Worm (Caenorhabditis elegans) whole organism, L1 larva: ENCODE measurements around the gene irld-38.

Experiments
- C04F5.9 ChIP-seq: sonication (generic microtip); optimal IDR thresholded peaks from 2 replicates; lab custom pipeline; 2016; ENCODE audit warnings: missing genetic modification characterization, missing compliant biosample characterization
- C16A3.4 ChIP-seq: fragments of 150-350 bp; optimal IDR thresholded peaks from 2 replicates; lab custom pipeline; 2014; ENCODE audit warnings: missing biosample characterization, missing genetic modification characterization
- F16B12.6 ChIP-seq: fragments of 150-350 bp; optimal IDR thresholded peaks from 2 replicates; lab custom pipeline; 2014; ENCODE audit warnings: missing biosample characterization, missing genetic modification characterization
- aha-1 ChIP-seq: fragments of 150-350 bp; optimal IDR thresholded peaks from 2 replicates; lab custom pipeline; 2014; ENCODE audit warnings: missing biosample characterization, missing genetic modification characterization
- aly-2 ChIP-seq: fragments of 150-350 bp; optimal IDR thresholded peaks from 2 replicates; lab custom pipeline; 2014; ENCODE audit warnings: missing biosample characterization, missing genetic modification characterization
- blmp-1 ChIP-seq: fragments of 150-350 bp; optimal IDR thresholded peaks from 2 replicates; lab custom pipeline; 2014; ENCODE audit warnings: missing biosample characterization, missing genetic modification characterization
- ceh-88 ChIP-seq: fragments of 200-800 bp; sonication (Bioruptor generic); IDR thresholded peaks from 2 replicates; pipeline ENCODE4 v1.3.6; 2022; ENCODE audit warnings: missing genetic modification characterization, missing compliant biosample characterization
- ceh-90 ChIP-seq: sonication (generic microtip); optimal IDR thresholded peaks from 2 replicates; lab custom pipeline; 2016; ENCODE audit warnings: missing genetic modification characterization, missing compliant biosample characterization
- ces-1 ChIP-seq: fragments of 150-350 bp; optimal IDR thresholded peaks from 2 replicates; lab custom pipeline; 2014; ENCODE audit warnings: missing biosample characterization, missing genetic modification reagents, missing genetic modification characterization
- dsc-1 ChIP-seq: sonication (generic microtip); optimal IDR thresholded peaks from 2 replicates; lab custom pipeline; 2016; ENCODE audit warnings: mild to moderate bottlenecking, missing genetic modification characterization, missing compliant biosample characterization
- efl-1 ChIP-seq, 4 experiments: fragments of 150-350 bp; optimal IDR thresholded peaks in 3 of 4; peaks in 1 of 4; 1 replicate in 1 of 4; 2 replicates in 3 of 4; lab custom pipeline; 2014; ENCODE audit warnings: missing biosample characterization in 2 of 4, missing genetic modification characterization in 2 of 4, missing genetic modification reagents in 2 of 4
- ets-5 ChIP-seq: fragments of 200-800 bp; sonication (Bioruptor generic); IDR thresholded peaks from 2 replicates; pipeline ENCODE4 v1.3.6; 2022; ENCODE audit warnings: missing genetic modification characterization, missing compliant biosample characterization
- fkh-10 ChIP-seq: sonication (generic microtip); optimal IDR thresholded peaks from 2 replicates; lab custom pipeline; 2017; ENCODE audit warnings: missing biosample characterization, missing genetic modification reagents, missing genetic modification characterization
- fkh-4 ChIP-seq: sonication (generic microtip); optimal IDR thresholded peaks from 2 replicates; lab custom pipeline; 2016; ENCODE audit warnings: missing compliant biosample characterization, missing genetic modification characterization, borderline replicate concordance
- fkh-8 ChIP-seq: sonication (generic microtip); optimal IDR thresholded peaks from 2 replicates; lab custom pipeline; 2016; ENCODE audit warnings: mild to moderate bottlenecking, missing genetic modification characterization, missing compliant biosample characterization
- hlh-17 ChIP-seq: fragments of 200-800 bp; sonication (Bioruptor generic); optimal IDR thresholded peaks from 2 replicates; lab custom pipeline; 2018; ENCODE audit warnings: missing genetic modification characterization, mild to moderate bottlenecking, missing compliant biosample characterization, moderate library complexity, borderline replicate concordance
- isw-1 ChIP-seq: fragments of 200-800 bp; sonication (Bioruptor generic); IDR thresholded peaks from 2 replicates; pipeline ENCODE4 v1.3.6; 2022; ENCODE audit warnings: missing genetic modification characterization, missing compliant biosample characterization
- jun-1 ChIP-seq: fragments of 150-350 bp; optimal IDR thresholded peaks from 2 replicates; lab custom pipeline; 2014; ENCODE audit warnings: missing biosample characterization, missing genetic modification reagents, missing genetic modification characterization
- lin-15B ChIP-seq: fragments of 150-350 bp; sonication (generic microtip); optimal IDR thresholded peaks from 3 replicates; lab custom pipeline; 2014; ENCODE audit warnings: missing biosample characterization, missing genetic modification characterization
- lin-35 ChIP-seq, 2 experiments: fragments of 150-350 bp; optimal IDR thresholded peaks; 2 replicates each; lab custom pipeline; 2014; ENCODE audit warnings: missing biosample characterization in 2 of 2, missing genetic modification characterization in 2 of 2, missing genetic modification reagents in 2 of 2
- lin-39 ChIP-seq: fragments of 150-350 bp; optimal IDR thresholded peaks from 2 replicates; lab custom pipeline; 2014; ENCODE audit warnings: missing biosample characterization, missing genetic modification reagents, missing genetic modification characterization
- lir-3 ChIP-seq: sonication (generic microtip); optimal IDR thresholded peaks from 2 replicates; lab custom pipeline; 2016; ENCODE audit warnings: mild to moderate bottlenecking, missing genetic modification characterization, moderate library complexity, missing compliant biosample characterization; ENCODE audit not compliant: poor library complexity
- lsy-2 ChIP-seq, 2 experiments: fragments of 150-350 bp; optimal IDR thresholded peaks; 2 replicates each; lab custom pipeline; 2014; ENCODE audit warnings: missing biosample characterization in 2 of 2, missing genetic modification characterization in 2 of 2
- mep-1 ChIP-seq: fragments of 150-350 bp; optimal IDR thresholded peaks from 2 replicates; lab custom pipeline; 2014; ENCODE audit warnings: missing biosample characterization, missing genetic modification characterization
- nhr-12 ChIP-seq: sonication (generic microtip); optimal IDR thresholded peaks from 2 replicates; lab custom pipeline; 2017; ENCODE audit warnings: missing biosample characterization, missing genetic modification characterization
- nhr-19 ChIP-seq: fragments of 200-800 bp; sonication (Bioruptor generic); conservative IDR thresholded peaks from 2 replicates; pipeline ENCODE4 v1.3.6; 2022; ENCODE audit warnings: missing genetic modification characterization, missing compliant biosample characterization
- nhr-20 ChIP-seq: sonication (generic microtip); optimal IDR thresholded peaks from 2 replicates; lab custom pipeline; 2016; ENCODE audit warnings: mild to moderate bottlenecking, missing genetic modification characterization, missing compliant biosample characterization
- nhr-76 ChIP-seq: sonication (generic microtip); optimal IDR thresholded peaks from 2 replicates; lab custom pipeline; 2017; ENCODE audit warnings: missing biosample characterization, missing genetic modification characterization
- nhr-84 ChIP-seq: sonication (generic microtip); optimal IDR thresholded peaks from 2 replicates; lab custom pipeline; 2017; ENCODE audit warnings: missing biosample characterization, missing genetic modification characterization
- nhr-85 ChIP-seq: sonication (generic microtip); peaks from one replicate; lab custom pipeline; 2016; ENCODE audit warnings: missing genetic modification characterization, inconsistent platforms, missing compliant biosample characterization
- nhr-90 ChIP-seq: sonication (generic microtip); optimal IDR thresholded peaks from 2 replicates; lab custom pipeline; 2016; ENCODE audit warnings: mild to moderate bottlenecking, missing genetic modification characterization, missing compliant biosample characterization; ENCODE audit not compliant: poor library complexity
- pqm-1 ChIP-seq: sonication (generic microtip); optimal IDR thresholded peaks from 3 replicates; lab custom pipeline; 2017; ENCODE audit warnings: missing biosample characterization, missing genetic modification characterization
- rnt-1 ChIP-seq: sonication (generic microtip); optimal IDR thresholded peaks from 2 replicates; lab custom pipeline; 2016; ENCODE audit warnings: mild to moderate bottlenecking, missing genetic modification characterization, moderate library complexity, missing compliant biosample characterization
- skn-1 ChIP-seq: fragments of 150-350 bp; optimal IDR thresholded peaks from 2 replicates; lab custom pipeline; 2014; ENCODE audit warnings: missing biosample characterization, missing genetic modification characterization
- snpc-4 ChIP-seq: fragments of 150-350 bp; optimal IDR thresholded peaks from 2 replicates; lab custom pipeline; 2014; ENCODE audit warnings: missing biosample characterization, missing genetic modification characterization
- sox-4 ChIP-seq: sonication (generic microtip); optimal IDR thresholded peaks from 2 replicates; lab custom pipeline; 2016; ENCODE audit warnings: missing genetic modification characterization, missing compliant biosample characterization
- swsn-7 ChIP-seq: sonication (generic microtip); optimal IDR thresholded peaks from 2 replicates; lab custom pipeline; 2016; ENCODE audit warnings: missing genetic modification characterization, missing compliant biosample characterization
- tbx-2 ChIP-seq: sonication (generic microtip); optimal IDR thresholded peaks from 2 replicates; lab custom pipeline; 2016; ENCODE audit warnings: missing genetic modification characterization, missing compliant biosample characterization
- unc-62 ChIP-seq: fragments of 150-350 bp; optimal IDR thresholded peaks from 2 replicates; lab custom pipeline; 2014; ENCODE audit warnings: missing biosample characterization, missing genetic modification reagents, missing genetic modification characterization
- ztf-4 ChIP-seq: fragments of 150-350 bp; optimal IDR thresholded peaks from 2 replicates; lab custom pipeline; 2014; ENCODE audit warnings: missing biosample characterization, missing genetic modification characterization

The irld-38 gene

DNA sequence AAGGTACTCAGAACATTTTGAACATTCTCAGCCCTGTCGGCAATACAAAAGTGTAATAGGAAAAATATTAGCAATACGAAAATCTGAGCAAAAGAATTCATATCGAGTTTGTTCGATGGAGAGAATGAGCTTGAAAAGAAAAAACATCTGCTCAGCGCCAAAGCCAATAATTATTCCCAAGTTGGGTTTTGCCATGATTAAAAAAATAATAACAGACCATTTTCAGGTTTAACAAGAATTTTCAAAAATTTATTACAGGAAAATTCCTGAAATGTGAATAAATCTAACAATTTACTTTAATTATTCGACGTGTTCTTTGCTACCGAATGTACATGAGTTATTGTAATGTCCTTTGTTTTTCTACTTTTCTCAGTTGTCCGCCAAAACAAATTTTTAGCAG is at the start of gene irld-38:
irld-38 (minus strand) TSS at position 101 of the 400 bp plus-strand sequence.
- no peak for TF ChIP-seq lin-35 (GFP tag; optimal IDR thresholded peaks at IDR 0.05; lab: Kevin White, UChicago)
- TF ChIP-seq isw-1: no peak
- no peak for TF ChIP-seq nhr-85 (tag; lab: Kevin White, UChicago)
- no peak for TF ChIP-seq lsy-2 (tag; optimal IDR thresholded peaks at IDR 0.05; lab: Kevin White, UChicago)
- no peak for TF ChIP-seq C04F5.9 (tag; lab: Kevin White, UChicago)
- TF ChIP-seq C16A3.4 (tag; lab: Kevin White, UChicago): no peak
- TF ChIP-seq nhr-84 (tag; lab: Kevin White, UChicago): no peak
- TF ChIP-seq ces-1 (GFP tag; lab: Kevin White, UChicago): no peak
- no peak for TF ChIP-seq lin-15B (tag; lab: Kevin White, UChicago)
- TF ChIP-seq hlh-17 (GFP tag; lab: Kevin White, UChicago): no peak
- TF ChIP-seq ets-5 (GFP tag; lab: Robert Waterston, UW): no peak
- no peak for TF ChIP-seq rnt-1 (tag; lab: Kevin White, UChicago)
- TF ChIP-seq nhr-19 (GFP tag; lab: Robert Waterston, UW): no peak
- TF ChIP-seq lir-3 (tag; lab: Kevin White, UChicago): no peak
- no peak for TF ChIP-seq mep-1 (tag; lab: Kevin White, UChicago)
- no peak for TF ChIP-seq tbx-2

DNA sequence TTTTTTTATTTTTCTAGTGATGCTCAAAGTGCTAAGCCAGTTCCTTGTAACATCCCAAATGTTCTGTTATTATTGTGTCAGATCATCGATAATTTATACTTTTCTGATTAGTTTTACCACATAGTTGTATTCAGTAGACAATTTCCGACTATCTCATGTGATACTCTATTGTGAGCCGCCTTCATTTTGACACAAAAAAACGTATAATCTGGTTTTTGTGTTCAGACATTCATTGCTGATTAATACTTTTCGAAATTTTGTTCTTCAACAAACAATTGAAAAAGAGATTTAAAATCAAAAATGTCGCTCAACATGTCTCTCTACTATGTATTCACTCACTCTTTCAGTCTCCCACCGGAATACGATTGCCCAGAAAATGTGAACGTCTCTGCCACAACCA is 49.2 kb upstream of the irld-38 start, which contains the start of gene srt-7:
srt-7 (plus strand) TSS at position 301 of the 400 bp plus-strand sequence.
- TF ChIP-seq fkh-4 (tag; lab: Kevin White, UChicago) (no peak), rnt-1 (tag; lab: Kevin White, UChicago) (no peak), fkh-8 (tag; lab: Kevin White, UChicago) (no peak), snpc-4 (no peak), lir-3 (tag; lab: Kevin White, UChicago) (no peak), aha-1 (tag; lab: Kevin White, UChicago) (no peak), blmp-1 (tag; lab: Kevin White, UChicago) (no peak), sox-4 (tag; lab: Kevin White, UChicago) (no peak), lin-39 (no peak), ets-5 (GFP tag; lab: Robert Waterston, UW) (no peak), F16B12.6 (no peak), skn-1 (no peak), C04F5.9 (tag; lab: Kevin White, UChicago) (no peak), nhr-76 (tag; lab: Kevin White, UChicago) (no peak), ceh-88 (GFP tag; lab: Robert Waterston, UW) (no peak)

DNA sequence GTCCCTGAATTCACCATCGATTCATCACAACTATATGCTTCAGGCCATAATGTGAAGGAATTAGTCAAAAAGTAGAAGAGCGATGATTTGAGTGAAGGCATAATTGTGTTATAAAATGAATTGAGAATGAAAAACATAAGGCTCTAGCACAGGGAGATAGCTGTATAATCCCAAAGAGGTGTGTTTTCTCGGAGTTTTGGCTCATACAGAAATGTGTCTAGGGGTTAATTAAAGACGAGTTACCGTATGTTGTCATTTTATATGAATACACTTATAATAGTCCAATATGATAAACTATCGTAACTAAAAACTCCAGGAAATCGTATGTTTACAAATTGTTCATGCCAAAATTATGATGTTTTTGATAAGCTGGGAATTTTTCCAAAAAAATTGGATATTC is 48.5 kb upstream of the irld-38 start, which contains the start of gene srt-5:
srt-5 (minus strand) TSS at position 101 of the 400 bp plus-strand sequence.
- TF ChIP-seq ztf-4 (tag; lab: Kevin White, UChicago) (no peak), nhr-12 (tag; lab: Kevin White, UChicago) (no peak), dsc-1 (no peak), aly-2 (no peak), lin-39 (no peak), nhr-20 (tag; lab: Kevin White, UChicago) (no peak), blmp-1 (tag; lab: Kevin White, UChicago) (no peak), jun-1 (no peak), nhr-90 (tag; lab: Kevin White, UChicago) (no peak), swsn-7 (tag; lab: Kevin White, UChicago) (no peak), efl-1 (optimal IDR thresholded peaks at IDR 0.05; lab: Kevin White, UChicago) (no peak), efl-1 (GFP tag; optimal IDR thresholded peaks at IDR 0.05 in 1 of 2; lab: Kevin White, UChicago) (no peak), fkh-10 (no peak), F16B12.6 (no peak), pqm-1 (tag; lab: Kevin White, UChicago) (no peak), ceh-90 (tag; lab: Kevin White, UChicago) (no peak), unc-62 (GFP tag; lab: Kevin White, UChicago) (no peak), lsy-2 (tag; optimal IDR thresholded peaks at IDR 0.05; lab: Kevin White, UChicago) (no peak)
